Fruit fly (Drosophila melanogaster): Measurements from ENCODE around the gene CG17350.

DNA sequence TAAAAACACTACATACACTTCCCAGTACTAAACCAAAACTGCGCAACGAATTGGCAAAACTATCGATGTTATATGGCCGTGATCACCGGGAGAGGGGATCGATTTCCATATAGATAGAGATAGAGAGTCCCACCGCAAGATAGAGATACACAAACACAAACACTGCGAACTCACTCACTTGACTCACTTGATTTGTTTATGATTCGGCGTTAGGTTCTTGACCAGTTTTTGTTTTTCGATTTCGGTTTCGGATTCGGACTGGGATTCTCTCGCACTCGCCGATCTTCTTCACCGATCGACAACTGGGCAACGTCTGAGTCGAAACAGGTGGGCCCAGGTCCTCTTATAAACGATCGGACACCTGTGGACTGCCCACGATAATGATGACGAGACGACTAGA, 9.0 kb downstream of the CG17350 start, which contains the start of gene CG17549:
- TF ChIP-seq psq (optimal IDR thresholded peaks at IDR 0.05), result no peak
- no peak for TF ChIP-seq Sin3A (optimal IDR thresholded peaks at IDR 0.05)
- no peak for TF ChIP-seq insv (optimal IDR thresholded peaks at IDR 0.05)

Data from Kc167 (cell line).